Worm (Caenorhabditis elegans) whole organism, L2 larva: ENCODE data around the gene C37C3.12.
A peak's percentile ranks its signal among the peaks of the same experiment; 100 is the strongest.

Experiments
- F13H6.1 ChIP-seq: sonication (generic microtip); optimal IDR thresholded peaks from 2 replicates; lab custom pipeline; 2016; ENCODE audit warnings: missing genetic modification characterization, missing compliant biosample characterization
- R02D3.7 ChIP-seq: fragments of 150-350 bp; optimal IDR thresholded peaks from 2 replicates; lab custom pipeline; 2014; ENCODE audit warnings: missing biosample characterization, missing genetic modification characterization
- Y55F3AM.14 ChIP-seq: fragments of 200-800 bp; sonication (Bioruptor generic); optimal IDR thresholded peaks from 2 replicates; lab custom pipeline; 2018; ENCODE audit warnings: mild to moderate bottlenecking, missing genetic modification characterization, missing compliant biosample characterization
- ZK546.5 ChIP-seq: sonication (generic microtip); optimal IDR thresholded peaks from 2 replicates; lab custom pipeline; 2017; ENCODE audit warnings: missing biosample characterization, missing genetic modification characterization
- alr-1 ChIP-seq: fragments of 150-350 bp; optimal IDR thresholded peaks from 2 replicates; lab custom pipeline; 2014; ENCODE audit warnings: missing biosample characterization, missing genetic modification characterization
- aly-2 ChIP-seq: fragments of 150-350 bp; optimal IDR thresholded peaks from 2 replicates; lab custom pipeline; 2014; ENCODE audit warnings: missing biosample characterization, missing genetic modification characterization
- ama-1 ChIP-seq: fragments of 150-350 bp; optimal IDR thresholded peaks from 2 replicates; lab custom pipeline; 2018; ENCODE audit warnings: inconsistent platforms
- blmp-1 ChIP-seq: sonication (generic microtip); optimal IDR thresholded peaks from 2 replicates; lab custom pipeline; 2017; ENCODE audit warnings: missing genetic modification characterization, mild to moderate bottlenecking, missing compliant biosample characterization, antibody characterized with exemption, moderate library complexity; ENCODE audit not compliant: insufficient read depth
- ceh-82 ChIP-seq: fragments of 150-350 bp; optimal IDR thresholded peaks from 2 replicates; lab custom pipeline; 2014; ENCODE audit warnings: missing biosample characterization, missing genetic modification characterization
- crh-2 ChIP-seq: sonication (generic microtip); optimal IDR thresholded peaks from 2 replicates; lab custom pipeline; 2017; ENCODE audit warnings: missing biosample characterization, missing genetic modification characterization
- dmd-4 ChIP-seq: sonication (generic microtip); optimal IDR thresholded peaks from 2 replicates; lab custom pipeline; 2017; ENCODE audit warnings: missing biosample characterization, missing genetic modification characterization
- egl-27 ChIP-seq: sonication (generic microtip); optimal IDR thresholded peaks from 3 replicates; lab custom pipeline; 2017; ENCODE audit warnings: missing biosample characterization, missing genetic modification reagents, missing genetic modification characterization
- elt-1 ChIP-seq: fragments of 150-350 bp; optimal IDR thresholded peaks from 2 replicates; lab custom pipeline; 2014; ENCODE audit warnings: missing biosample characterization, missing genetic modification characterization
- fos-1 ChIP-seq: fragments of 150-350 bp; optimal IDR thresholded peaks from 2 replicates; lab custom pipeline; 2014; ENCODE audit warnings: missing biosample characterization, missing genetic modification characterization
- gmeb-1 ChIP-seq: fragments of 150-350 bp; optimal IDR thresholded peaks from 2 replicates; lab custom pipeline; 2014; ENCODE audit warnings: missing biosample characterization, missing genetic modification characterization
- lin-39 ChIP-seq: fragments of 150-350 bp; optimal IDR thresholded peaks from 2 replicates; lab custom pipeline; 2014; ENCODE audit warnings: missing biosample characterization, missing genetic modification reagents, missing genetic modification characterization
- lsy-2 ChIP-seq, 2 experiments: fragments of 150-350 bp in 1 of 2; sonication (generic microtip) in 1 of 2; optimal IDR thresholded peaks; 2 replicates each; lab custom pipeline; 2014 to 2017; ENCODE audit warnings: missing biosample characterization in 2 of 2, missing genetic modification characterization in 2 of 2
- mab-5 ChIP-seq: fragments of 150-350 bp; optimal IDR thresholded peaks from 2 replicates; lab custom pipeline; 2014; ENCODE audit warnings: missing biosample characterization, missing genetic modification characterization
- mbf-1 ChIP-seq: sonication (generic microtip); optimal IDR thresholded peaks from 2 replicates; lab custom pipeline; 2017; ENCODE audit warnings: missing biosample characterization, missing genetic modification characterization
- mdl-1 ChIP-seq, 2 experiments: fragments of 150-350 bp in 1 of 2; sonication (generic microtip) in 1 of 2; optimal IDR thresholded peaks; 2 replicates each; lab custom pipeline; 2017; ENCODE audit warnings: missing biosample characterization in 2 of 2, missing genetic modification characterization in 2 of 2
- nhr-10 ChIP-seq: sonication (generic microtip); optimal IDR thresholded peaks from 2 replicates; lab custom pipeline; 2017; ENCODE audit warnings: missing biosample characterization, missing genetic modification characterization
- nhr-12 ChIP-seq: fragments of 150-350 bp; optimal IDR thresholded peaks from 2 replicates; lab custom pipeline; 2014; ENCODE audit warnings: missing biosample characterization, missing genetic modification characterization
- nhr-129 ChIP-seq: fragments of 150-350 bp; optimal IDR thresholded peaks from 2 replicates; lab custom pipeline; 2014; ENCODE audit warnings: missing biosample characterization, missing genetic modification characterization
- nhr-21 ChIP-seq: fragments of 150-350 bp; optimal IDR thresholded peaks from 2 replicates; lab custom pipeline; 2014; ENCODE audit warnings: missing biosample characterization, missing genetic modification characterization
- nhr-23 ChIP-seq: fragments of 150-350 bp; optimal IDR thresholded peaks from 2 replicates; lab custom pipeline; 2014; ENCODE audit warnings: missing biosample characterization, missing genetic modification reagents, missing genetic modification characterization
- nhr-25 ChIP-seq: fragments of 150-350 bp; sonication (generic microtip); optimal IDR thresholded peaks from 3 replicates; lab custom pipeline; 2014; ENCODE audit warnings: missing biosample characterization, missing genetic modification characterization
- nhr-6 ChIP-seq: fragments of 150-350 bp; optimal IDR thresholded peaks from 2 replicates; lab custom pipeline; 2014; ENCODE audit warnings: missing biosample characterization, missing genetic modification characterization
- nhr-77 ChIP-seq: fragments of 150-350 bp; optimal IDR thresholded peaks from 2 replicates; lab custom pipeline; 2014; ENCODE audit warnings: missing biosample characterization, missing genetic modification characterization
- peb-1 ChIP-seq: fragments of 150-350 bp; optimal IDR thresholded peaks from 2 replicates; lab custom pipeline; 2014; ENCODE audit warnings: missing biosample characterization, missing genetic modification characterization
- sem-4 ChIP-seq: fragments of 150-350 bp; optimal IDR thresholded peaks from 2 replicates; lab custom pipeline; 2014; ENCODE audit warnings: missing biosample characterization, missing genetic modification reagents, missing genetic modification characterization
- skn-1 ChIP-seq: sonication (generic microtip); optimal IDR thresholded peaks from 2 replicates; lab custom pipeline; 2017; ENCODE audit warnings: missing biosample characterization, missing genetic modification characterization
- sma-3 ChIP-seq: sonication (generic microtip); optimal IDR thresholded peaks from 2 replicates; lab custom pipeline; 2016; ENCODE audit warnings: missing genetic modification reagents, missing genetic modification characterization, missing compliant biosample characterization
- sma-9 ChIP-seq, 2 experiments: fragments of 150-350 bp in 1 of 2; sonication (generic microtip) in 1 of 2; optimal IDR thresholded peaks; 2 replicates each; lab custom pipeline; 2014 to 2016; ENCODE audit warnings: missing genetic modification characterization in 2 of 2, mild to moderate bottlenecking in 1 of 2, missing biosample characterization in 1 of 2, missing compliant biosample characterization in 1 of 2, missing genetic modification reagents in 1 of 2, moderate library complexity in 1 of 2
- snpc-4 ChIP-seq: fragments of 150-350 bp; optimal IDR thresholded peaks from 2 replicates; lab custom pipeline; 2014; ENCODE audit warnings: missing biosample characterization, missing genetic modification characterization
- unc-39 ChIP-seq: fragments of 150-350 bp; optimal IDR thresholded peaks from 2 replicates; lab custom pipeline; 2014; ENCODE audit warnings: missing biosample characterization, missing genetic modification characterization
- unc-55 ChIP-seq: fragments of 150-350 bp; sonication (generic microtip); optimal IDR thresholded peaks from 3 replicates; lab custom pipeline; 2014; ENCODE audit warnings: missing biosample characterization, missing genetic modification reagents, missing genetic modification characterization
- unc-62 ChIP-seq: fragments of 150-350 bp; optimal IDR thresholded peaks from 2 replicates; lab custom pipeline; 2014; ENCODE audit warnings: missing biosample characterization, missing genetic modification reagents, missing genetic modification characterization
- zag-1 ChIP-seq: fragments of 150-350 bp; optimal IDR thresholded peaks from 2 replicates; lab custom pipeline; 2014; ENCODE audit warnings: missing biosample characterization, missing genetic modification characterization
- ztf-1 ChIP-seq: fragments of 200-800 bp; sonication (Bioruptor generic); conservative IDR thresholded peaks from 2 replicates; pipeline ENCODE4 v1.3.6; 2022; ENCODE audit warnings: missing genetic modification characterization, missing compliant biosample characterization
- ztf-11 ChIP-seq: sonication (generic microtip); optimal IDR thresholded peaks from 2 replicates; lab custom pipeline; 2017; ENCODE audit warnings: missing biosample characterization, missing genetic modification characterization

Gene C37C3.12

DNA sequence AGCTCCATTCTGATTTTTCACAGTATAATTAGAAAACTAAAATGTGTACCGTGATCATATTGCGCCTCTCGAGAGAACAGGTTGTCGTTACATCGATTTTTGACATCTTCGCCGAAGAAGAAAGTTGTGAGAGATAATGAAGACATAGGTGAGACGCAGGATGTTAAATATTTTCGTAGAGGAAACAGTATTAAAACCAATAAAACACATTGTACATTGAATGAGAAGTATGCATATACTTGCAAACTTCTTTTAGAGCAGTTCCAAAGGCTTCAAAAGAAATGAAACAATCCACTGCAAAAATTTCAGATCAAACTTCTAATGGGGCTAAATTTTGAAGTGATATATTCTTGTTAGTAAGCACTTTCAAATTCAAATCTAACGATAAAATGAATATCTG, 31.3 kb upstream of the C37C3.12 start, which contains the start of gene nipi-4:
nipi-4 (minus strand) TSS at position 101 of the 400 bp plus-strand sequence.
- TF ChIP-seq blmp-1 (tag; lab: Kevin White, UChicago): no peak
- TF ChIP-seq nhr-21: no peak
- TF ChIP-seq unc-55: no peak
- no peak for TF ChIP-seq nhr-10 (tag; lab: Kevin White, UChicago)
- TF ChIP-seq alr-1: no peak
- no peak for TF ChIP-seq ZK546.5 (tag; lab: Kevin White, UChicago)
- no peak for TF ChIP-seq aly-2 (tag; lab: Kevin White, UChicago)
- no peak for TF ChIP-seq dmd-4 (tag; lab: Kevin White, UChicago)
- TF ChIP-seq nhr-23 (tag; lab: Kevin White, UChicago): no peak
- TF ChIP-seq nhr-25: no peak
- TF ChIP-seq mbf-1 (tag; lab: Kevin White, UChicago): no peak
- TF ChIP-seq skn-1 (tag; lab: Kevin White, UChicago): no peak
- no peak for TF ChIP-seq nhr-77 (tag; lab: Kevin White, UChicago)
- no peak for TF ChIP-seq mab-5 (tag; lab: Kevin White, UChicago)
- no peak for TF ChIP-seq peb-1 (tag; lab: Kevin White, UChicago)
- TF ChIP-seq snpc-4 (tag; lab: Kevin White, UChicago): no peak
- no peak for TF ChIP-seq Y55F3AM.14 (GFP tag; lab: Kevin White, UChicago)

ce11 chrV:7864663-7865062, 25.3 kb upstream of the C37C3.12 start, which contains the start of gene C37C3.11:
TSS of gene C37C3.11 (minus strand) at chrV:7864763.
- TF ChIP-seq lsy-2 (tag; optimal IDR thresholded peaks at IDR 0.05; lab: Kevin White, UChicago): no peak
- TF ChIP-seq mbf-1 (tag; lab: Kevin White, UChicago): no peak
- TF ChIP-seq ceh-82 (tag; lab: Kevin White, UChicago): no peak
- no peak for TF ChIP-seq nhr-77 (tag; lab: Kevin White, UChicago)
- TF ChIP-seq ztf-11: no peak
- no peak for TF ChIP-seq elt-1 (tag; lab: Kevin White, UChicago)
- TF ChIP-seq sem-4: no peak
- TF ChIP-seq sma-3 (GFP tag; lab: Kevin White, UChicago): no peak
- no peak for TF ChIP-seq nhr-23 (tag; lab: Kevin White, UChicago)
- no peak for TF ChIP-seq nhr-21
- no peak for TF ChIP-seq nhr-6 (tag; lab: Kevin White, UChicago)
- no peak for TF ChIP-seq alr-1

DNA sequence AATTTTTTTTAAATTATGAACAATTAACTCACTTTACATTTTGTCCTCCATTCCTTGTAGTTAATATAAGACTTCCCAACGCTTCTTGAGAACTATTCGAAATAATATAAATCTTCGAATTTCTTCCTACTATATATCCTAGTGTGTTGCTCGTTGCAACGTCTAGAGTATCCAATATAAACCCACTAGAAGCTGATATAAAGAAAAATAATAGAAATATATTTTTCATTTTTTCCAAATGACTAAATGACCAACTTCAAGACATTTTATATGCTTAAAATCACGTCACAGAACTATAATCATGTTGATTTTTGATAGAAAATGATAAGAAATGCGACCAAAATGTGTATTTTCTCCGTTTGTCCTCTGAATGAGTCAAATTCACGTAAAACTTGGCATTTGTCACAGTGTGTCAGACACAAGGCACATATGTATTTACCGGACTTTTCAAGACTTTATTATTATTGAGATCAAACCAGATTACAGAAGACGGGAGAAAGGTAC, 23.7 kb upstream of the C37C3.12 start, which contains the start of gene C37C3.10:
C37C3.10 (minus strand) TSS at position 51 of the 504 bp plus-strand sequence.
- TF ChIP-seq fos-1 (tag; lab: Kevin White, UChicago) (peak; percentile 61), sem-4 (no peak)

- TF ChIP-seq nhr-12 (tag; lab: Kevin White, UChicago) (no peak), blmp-1 (tag; lab: Kevin White, UChicago) (no peak), egl-27 (tag; lab: Kevin White, UChicago) (no peak), lsy-2 (tag; optimal IDR thresholded peaks at IDR 0.05; lab: Kevin White, UChicago) (no peak), ztf-11 (no peak), ztf-1 (GFP tag; lab: Robert Waterston, UW) (no peak), elt-1 (tag; lab: Kevin White, UChicago) (no peak), F13H6.1 (tag; lab: Kevin White, UChicago) (no peak), nhr-10 (tag; lab: Kevin White, UChicago) (no peak), ceh-82 (tag; lab: Kevin White, UChicago) (no peak), mdl-1 (tag; optimal IDR thresholded peaks at IDR 0.05; lab: Kevin White, UChicago) (no peak), nhr-129 (no peak), unc-39 (no peak), R02D3.7 (tag; lab: Kevin White, UChicago) (no peak), nhr-6 (tag; lab: Kevin White, UChicago) (no peak), lin-39 (no peak), ZK546.5 (tag; lab: Kevin White, UChicago) (no peak)
Observed at ce11 chrV:7861792-7862191, 22.4 kb upstream of the C37C3.12 start, which contains the start of gene C37C3.17. TSS of gene C37C3.17 (minus strand) at chrV:7861892.

- TF ChIP-seq unc-39: no peak
- TF ChIP-seq zag-1: no peak
- TF ChIP-seq sma-3 (GFP tag; lab: Kevin White, UChicago): peak; percentile 37
- TF ChIP-seq lin-39: no peak
- peak; percentile 5 for TF ChIP-seq sma-9 (GFP tag; optimal IDR thresholded peaks at IDR 0.05; lab: Kevin White, UChicago)
- no peak for TF ChIP-seq sma-9 (tag; optimal IDR thresholded peaks at IDR 0.05; lab: Kevin White, UChicago)
- TF ChIP-seq gmeb-1 (tag; lab: Kevin White, UChicago): no peak
- peak; percentile 40 for TF ChIP-seq nhr-21
- no peak for TF ChIP-seq fos-1 (tag; lab: Kevin White, UChicago)
- TF ChIP-seq unc-62: no peak
- no peak for TF ChIP-seq snpc-4 (tag; lab: Kevin White, UChicago)
- TF ChIP-seq crh-2 (tag; lab: Kevin White, UChicago): peak; percentile 23
- TF ChIP-seq blmp-1 (tag; lab: Kevin White, UChicago): no peak
- TF ChIP-seq egl-27 (tag; lab: Kevin White, UChicago): no peak
- peak; percentile 3 for TF ChIP-seq nhr-25
- no peak for TF ChIP-seq nhr-6 (tag; lab: Kevin White, UChicago)
- peak; percentile 8 for TF ChIP-seq ama-1
- TF ChIP-seq nhr-23 (tag; lab: Kevin White, UChicago): no peak
Observed at ce11 chrV:7857931-7858330, 18.5 kb upstream of the C37C3.12 start, which contains the start of gene C37C3.1. TSS of gene C37C3.1 (plus strand) at chrV:7857963.
